Fruit fly (Drosophila melanogaster): ENCODE results near the gene CG7166.

Gene CG7166

dm6 chr3L:21585397-21585796 lies 40.0 kb downstream of the CG7166 start (continued):
- TF ChIP-seq ranshi (GFP tag; IDR thresholded peaks at IDR 0.05) = 0 out of 2 replicates have a peak, but pooled peaks have one; percentile 20
- peak; percentile 10 for TF ChIP-seq CG13775 (GFP tag; optimal IDR thresholded peaks at IDR 0.05)
- no peak for TF ChIP-seq prd (optimal IDR thresholded peaks at IDR 0.05)
- TF ChIP-seq prd (GFP tag; IDR thresholded peaks at IDR 0.05) = peak; percentile 52; the same call in 2 of the 3 replicates
- TF ChIP-seq CG9215 (GFP tag; IDR thresholded peaks at IDR 0.05) = no peak
- TF ChIP-seq CG14050 (GFP tag; IDR thresholded peaks at IDR 0.05) = no peak
- TF ChIP-seq klu (GFP tag; IDR thresholded peaks at IDR 0.05) = no peak
- TF ChIP-seq Ravus (GFP tag; IDR thresholded peaks at IDR 0.05) = no peak
- no peak for TF ChIP-seq HLH3B (GFP tag; IDR thresholded peaks at IDR 0.05)
- no peak for TF ChIP-seq CG43689 (GFP tag; IDR thresholded peaks at IDR 0.05)
- peak; percentile 8 for TF ChIP-seq chn (GFP tag; optimal IDR thresholded peaks at IDR 0.05)
- TF ChIP-seq ERR (GFP tag; optimal IDR thresholded peaks at IDR 0.05) = no peak
- no peak for TF ChIP-seq pnt (GFP tag; optimal IDR thresholded peaks at IDR 0.05)
- TF ChIP-seq CG1233 (GFP tag; optimal IDR thresholded peaks at IDR 0.05) = no peak
- TF ChIP-seq PHDP (tag; optimal IDR thresholded peaks at IDR 0.05) = no peak
- TF ChIP-seq CG17912 (GFP tag; optimal IDR thresholded peaks at IDR 0.05) = no peak
- no peak for TF ChIP-seq mirr (GFP tag; optimal IDR thresholded peaks at IDR 0.05)
- no peak for TF ChIP-seq CG5180 (GFP tag; optimal IDR thresholded peaks at IDR 0.05)
- no peak for TF ChIP-seq fd3F (GFP tag; optimal IDR thresholded peaks at IDR 0.05)
- no peak for TF ChIP-seq kni (GFP tag; optimal IDR thresholded peaks at IDR 0.05)
- no peak for TF ChIP-seq caup (GFP tag; optimal IDR thresholded peaks at IDR 0.05; ENCODE audit: severe bottlenecking)
- no peak for TF ChIP-seq CG2678 (tag; optimal IDR thresholded peaks at IDR 0.05)
- no peak for TF ChIP-seq Lim3 (GFP tag; IDR thresholded peaks at IDR 0.05)
- no peak for TF ChIP-seq Dp (GFP tag; optimal IDR thresholded peaks at IDR 0.05)
- peak; percentile 10 for TF ChIP-seq CG7556 (GFP tag; optimal IDR thresholded peaks at IDR 0.05)
- no peak for TF ChIP-seq CG17385 (GFP tag; optimal IDR thresholded peaks at IDR 0.05)
- no peak for TF ChIP-seq Usf (GFP tag; optimal IDR thresholded peaks at IDR 0.05)
- TF ChIP-seq sug (tag; optimal IDR thresholded peaks at IDR 0.05) = no peak
- TF ChIP-seq az2 (GFP tag; optimal IDR thresholded peaks at IDR 0.05) = peak; percentile 26
- TF ChIP-seq E2f2 (GFP tag; IDR thresholded peaks at IDR 0.05) = no peak
- TF ChIP-seq CG32772 (GFP tag; IDR thresholded peaks at IDR 0.05) = no peak
- TF ChIP-seq Ets97D (GFP tag; optimal IDR thresholded peaks at IDR 0.05) = no peak
- TF ChIP-seq h (optimal IDR thresholded peaks at IDR 0.05) = no peak
- no peak for TF ChIP-seq CG10147 (GFP tag; optimal IDR thresholded peaks at IDR 0.05)
- TF ChIP-seq hkb (optimal IDR thresholded peaks at IDR 0.05) = no peak
- no peak for TF ChIP-seq hkb (GFP tag; IDR thresholded peaks at IDR 0.05)
- TF ChIP-seq run (tag; optimal IDR thresholded peaks at IDR 0.05) = no peak
- TF ChIP-seq ewg (GFP tag; optimal IDR thresholded peaks at IDR 0.05) = no peak
- TF ChIP-seq p53 (GFP tag; optimal IDR thresholded peaks at IDR 0.05) = no peak
- no peak for TF ChIP-seq dmrt99B (tag; optimal IDR thresholded peaks at IDR 0.05)
- TF ChIP-seq tio (GFP tag; optimal IDR thresholded peaks at IDR 0.05) = peak; percentile 29
- TF ChIP-seq CG12942 (GFP tag; optimal IDR thresholded peaks at IDR 0.05) = no peak
- TF ChIP-seq row (GFP tag; IDR thresholded peaks at IDR 0.05) = peak; percentile 46
- no peak for TF ChIP-seq pb (GFP tag; optimal IDR thresholded peaks at IDR 0.05)
- no peak for TF ChIP-seq Gsc (GFP tag; IDR thresholded peaks at IDR 0.05)
- TF ChIP-seq fd96Cb (tag; optimal IDR thresholded peaks at IDR 0.05) = peak; percentile 23
- TF ChIP-seq stwl (tag; optimal IDR thresholded peaks at IDR 0.05) = no peak
- no peak for TF ChIP-seq zfh1 (GFP tag; IDR thresholded peaks at IDR 0.05)
- no peak for TF ChIP-seq CG8089 (GFP tag; optimal IDR thresholded peaks at IDR 0.05)
- no peak for TF ChIP-seq CG7357 (GFP tag; IDR thresholded peaks at IDR 0.05)
- no peak for TF ChIP-seq NC2α (GFP tag; optimal IDR thresholded peaks at IDR 0.05)
- no peak for TF ChIP-seq nau (GFP tag; optimal IDR thresholded peaks at IDR 0.05)
- TF ChIP-seq CG2116 (GFP tag; optimal IDR thresholded peaks at IDR 0.05) = no peak

Measured in whole organism, embryonic.